Worm (Caenorhabditis elegans) whole organism, L4 larva: Measurements from ENCODE around the gene idh-1.
A peak's percentile ranks its signal among the peaks of the same experiment; 100 is the strongest.

Experiments used
- egl-27 ChIP-seq: sonication (generic microtip); optimal IDR thresholded peaks from 3 replicates; lab custom pipeline; 2017; ENCODE audit warnings: missing biosample characterization, missing genetic modification reagents, missing genetic modification characterization
- unc-62 ChIP-seq, 3 experiments: fragments of 150-350 bp in 1 of 3; sonication (generic microtip); optimal IDR thresholded peaks in 2 of 3; peaks in 1 of 3; 1 replicate in 1 of 3; 2 replicates in 2 of 3; lab custom pipeline; 2014 to 2017; ENCODE audit warnings: missing biosample characterization in 3 of 3, missing genetic modification characterization in 3 of 3, missing genetic modification reagents in 3 of 3, missing genotype in 1 of 3
- ztf-11 ChIP-seq: fragments of 150-350 bp; optimal IDR thresholded peaks from 2 replicates; lab custom pipeline; 2014; ENCODE audit warnings: missing biosample characterization, missing genetic modification characterization

- no peak for TF ChIP-seq egl-27 (tag; lab: Kevin White, UChicago)
- peak in 1 of 2 experiments; percentile 96 for TF ChIP-seq unc-62 (GFP tag; optimal IDR thresholded peaks at IDR 0.05 in 1 of 2; lab: Kevin White, UChicago)
- TF ChIP-seq unc-62 (tag; optimal IDR thresholded peaks at IDR 0.05; lab: Kevin White, UChicago), result no peak
- TF ChIP-seq ztf-11 (tag; lab: Kevin White, UChicago), result no peak
Measured at ce11 chrIV:9438753-9439152, 2.2 kb downstream of the idh-1 start.
